Worm (Caenorhabditis elegans) whole organism, young adult: Measurements from ENCODE around the gene gcy-33.
A peak's percentile ranks its signal among the peaks of the same experiment; 100 is the strongest.

Experiments used
- B0019.2 ChIP-seq: fragments of 200-800 bp; sonication (Bioruptor generic); conservative IDR thresholded peaks from 2 replicates; pipeline ENCODE4 v1.3.6; 2022; ENCODE audit warnings: missing genetic modification reagents, missing genetic modification characterization, missing compliant biosample characterization
- C06A6.2 ChIP-seq: fragments of 200-800 bp; sonication (Bioruptor generic); conservative IDR thresholded peaks from 2 replicates; pipeline ENCODE4 v1.3.6; 2022; ENCODE audit warnings: missing genetic modification characterization, missing compliant biosample characterization
- F10E7.11 ChIP-seq: sonication (generic microtip); optimal IDR thresholded peaks from 2 replicates; lab custom pipeline; 2017; ENCODE audit warnings: mild to moderate bottlenecking, missing genetic modification characterization, moderate library complexity, missing compliant biosample characterization
- F22D6.2 ChIP-seq: sonication (generic microtip); optimal IDR thresholded peaks from 2 replicates; lab custom pipeline; 2016; ENCODE audit warnings: mild to moderate bottlenecking, missing genetic modification characterization, missing compliant biosample characterization
- F33H1.4 ChIP-seq: fragments of 200-800 bp; sonication (Bioruptor generic); IDR thresholded peaks from 2 replicates; pipeline ENCODE4 v1.3.6; 2022; ENCODE audit warnings: missing genetic modification reagents, missing genetic modification characterization, missing compliant biosample characterization
- F39B2.1 ChIP-seq: fragments of 200-800 bp; sonication (Bioruptor generic); IDR thresholded peaks from 2 replicates; pipeline ENCODE4 v1.3.6; 2022; ENCODE audit warnings: missing genetic modification reagents, missing genetic modification characterization, missing compliant biosample characterization
- F52B5.7 ChIP-seq: sonication (generic microtip); optimal IDR thresholded peaks from 2 replicates; lab custom pipeline; 2016; ENCODE audit warnings: mild to moderate bottlenecking, missing genetic modification characterization, missing compliant biosample characterization
- F55B11.4 ChIP-seq: sonication (generic microtip); optimal IDR thresholded peaks from 2 replicates; lab custom pipeline; 2016; ENCODE audit warnings: missing compliant biosample characterization, missing genetic modification characterization, borderline replicate concordance; ENCODE audit not compliant: insufficient read depth
- T07F8.4 ChIP-seq: sonication (generic microtip); optimal IDR thresholded peaks from 2 replicates; lab custom pipeline; 2016; ENCODE audit warnings: mild to moderate bottlenecking, missing genetic modification characterization, moderate library complexity, missing compliant biosample characterization
- Y53F4B.3 ChIP-seq: fragments of 200-800 bp; sonication (Bioruptor generic); IDR thresholded peaks from 2 replicates; pipeline ENCODE4 v1.3.6; 2022; ENCODE audit warnings: missing genetic modification reagents, missing genetic modification characterization, missing compliant biosample characterization
- Y53G8AR.9 ChIP-seq: fragments of 200-800 bp; sonication (Bioruptor generic); conservative IDR thresholded peaks from 2 replicates; pipeline ENCODE4 v1.3.6; 2022; ENCODE audit warnings: missing genetic modification reagents, missing genetic modification characterization, missing compliant biosample characterization
- ZK185.1 ChIP-seq: sonication (generic microtip); optimal IDR thresholded peaks from 2 replicates; lab custom pipeline; 2016; ENCODE audit warnings: mild to moderate bottlenecking, missing genetic modification characterization, missing compliant biosample characterization; ENCODE audit not compliant: poor library complexity, severe bottlenecking
- ama-1 ChIP-seq, 3 experiments: fragments of 150-350 bp in 1 of 3; sonication (generic microtip) in 2 of 3; optimal IDR thresholded peaks; 2 replicates each; lab custom pipeline; 2014 to 2018; ENCODE audit warnings: missing biosample characterization in 2 of 3, missing genetic modification characterization in 2 of 3, missing genetic modification reagents in 2 of 3
- aptf-2 ChIP-seq: fragments of 200-800 bp; sonication (Bioruptor generic); conservative IDR thresholded peaks from 2 replicates; pipeline ENCODE4 v1.3.6; 2022; ENCODE audit warnings: missing genetic modification reagents, missing genetic modification characterization, missing compliant biosample characterization
- aptf-3 ChIP-seq: fragments of 200-800 bp; sonication (Bioruptor generic); IDR thresholded peaks from 2 replicates; pipeline ENCODE4 v1.3.6; 2022; ENCODE audit warnings: missing genetic modification characterization, missing compliant biosample characterization
- athp-1 ChIP-seq: sonication (generic microtip); optimal IDR thresholded peaks from 2 replicates; lab custom pipeline; 2017; ENCODE audit warnings: mild to moderate bottlenecking, missing genetic modification characterization, missing compliant biosample characterization
- bed-1 ChIP-seq: fragments of 200-800 bp; sonication (Bioruptor generic); IDR thresholded peaks from 2 replicates; pipeline ENCODE4 v1.3.6; 2022; ENCODE audit warnings: missing genetic modification reagents, missing genetic modification characterization, missing compliant biosample characterization
- bed-2 ChIP-seq: fragments of 200-800 bp; sonication (Bioruptor generic); IDR thresholded peaks from 2 replicates; pipeline ENCODE4 v1.3.6; 2022; ENCODE audit warnings: missing genetic modification reagents, missing genetic modification characterization, missing compliant biosample characterization
- cebp-2 ChIP-seq: fragments of 200-800 bp; sonication (Bioruptor generic); IDR thresholded peaks from 2 replicates; pipeline ENCODE4 v1.3.6; 2022; ENCODE audit warnings: missing genetic modification characterization, missing compliant biosample characterization
- ceh-40 ChIP-seq: fragments of 200-800 bp; sonication (Bioruptor generic); IDR thresholded peaks from 2 replicates; pipeline ENCODE4 v1.3.6; 2022; ENCODE audit warnings: missing genetic modification characterization, missing compliant biosample characterization
- ceh-91 ChIP-seq: fragments of 200-800 bp; sonication (Bioruptor generic); IDR thresholded peaks from 2 replicates; pipeline ENCODE4 v1.3.6; 2022; ENCODE audit warnings: missing genetic modification reagents, missing genetic modification characterization, missing compliant biosample characterization
- chd-7 ChIP-seq: sonication (generic microtip); optimal IDR thresholded peaks from 2 replicates; lab custom pipeline; 2016; ENCODE audit warnings: mild to moderate bottlenecking, missing genetic modification characterization, moderate library complexity, missing compliant biosample characterization
- egl-18 ChIP-seq: fragments of 200-800 bp; sonication (Bioruptor generic); IDR thresholded peaks from 2 replicates; pipeline ENCODE4 v1.3.6; 2022; ENCODE audit warnings: missing genetic modification reagents, missing genetic modification characterization, missing compliant biosample characterization
- gei-17 ChIP-seq: fragments of 200-800 bp; sonication (Bioruptor generic); optimal IDR thresholded peaks from 2 replicates; lab custom pipeline; 2018; ENCODE audit warnings: mild to moderate bottlenecking, missing genetic modification characterization, missing compliant biosample characterization
- him-1 ChIP-seq: sonication (generic microtip); optimal IDR thresholded peaks from 2 replicates; lab custom pipeline; 2016; ENCODE audit warnings: missing genotype, missing genetic modification reagents, missing genetic modification characterization, missing compliant biosample characterization
- hlh-12 ChIP-seq: sonication (generic microtip); optimal IDR thresholded peaks from 2 replicates; lab custom pipeline; 2016; ENCODE audit warnings: missing genetic modification characterization, missing compliant biosample characterization
- hmg-1.2 ChIP-seq: fragments of 200-800 bp; sonication (Bioruptor generic); IDR thresholded peaks from 2 replicates; pipeline ENCODE4 v1.3.6; 2022; ENCODE audit warnings: missing genetic modification reagents, missing genetic modification characterization, missing compliant biosample characterization
- hmg-20 ChIP-seq: fragments of 200-800 bp; sonication (Bioruptor generic); IDR thresholded peaks from 2 replicates; pipeline ENCODE4 v1.3.6; 2022; ENCODE audit warnings: missing genetic modification reagents, missing genetic modification characterization, missing compliant biosample characterization
- hsf-1 ChIP-seq: fragments of 200-800 bp; sonication (Bioruptor generic); IDR thresholded peaks from 2 replicates; pipeline ENCODE4 v1.3.6; 2022; ENCODE audit warnings: missing genetic modification reagents, missing genetic modification characterization, missing compliant biosample characterization
- let-526 ChIP-seq: fragments of 200-800 bp; sonication (Bioruptor generic); IDR thresholded peaks from 2 replicates; pipeline ENCODE4 v1.3.6; 2022; ENCODE audit warnings: missing genetic modification reagents, missing genetic modification characterization, missing compliant biosample characterization
- lin-35 ChIP-seq, 3 experiments: fragments of 150-350 bp in 2 of 3; sonication (generic microtip) in 1 of 3; optimal IDR thresholded peaks; 2 replicates each; lab custom pipeline; 2014 to 2018; ENCODE audit warnings: missing biosample characterization in 3 of 3, missing genetic modification characterization in 3 of 3, missing genetic modification reagents in 3 of 3
- madf-3 ChIP-seq: fragments of 200-800 bp; sonication (Bioruptor generic); IDR thresholded peaks from 2 replicates; pipeline ENCODE4 v1.3.6; 2022; ENCODE audit warnings: missing genetic modification reagents, missing genetic modification characterization, missing compliant biosample characterization
- mel-28 ChIP-seq: sonication (generic microtip); optimal IDR thresholded peaks from 2 replicates; lab custom pipeline; 2016; ENCODE audit warnings: borderline replicate concordance, mild to moderate bottlenecking, missing genetic modification characterization, missing compliant biosample characterization
- nfya-2 ChIP-seq: fragments of 200-800 bp; sonication (Bioruptor generic); IDR thresholded peaks from 2 replicates; pipeline ENCODE4 v1.3.6; 2022; ENCODE audit warnings: missing genetic modification reagents, missing genetic modification characterization, missing compliant biosample characterization
- nhr-120 ChIP-seq: fragments of 200-800 bp; sonication (Bioruptor generic); IDR thresholded peaks from 2 replicates; pipeline ENCODE4 v1.3.6; 2022; ENCODE audit warnings: missing genetic modification characterization, missing compliant biosample characterization
- nhr-179 ChIP-seq: sonication (generic microtip); optimal IDR thresholded peaks from 2 replicates; lab custom pipeline; 2016; ENCODE audit warnings: mild to moderate bottlenecking, missing genetic modification characterization, missing compliant biosample characterization
- nhr-27 ChIP-seq: fragments of 200-800 bp; sonication (Bioruptor generic); optimal IDR thresholded peaks from 2 replicates; lab custom pipeline; 2018; ENCODE audit warnings: mild to moderate bottlenecking, missing genetic modification characterization, moderate library complexity, missing compliant biosample characterization
- rcor-1 ChIP-seq: fragments of 200-800 bp; sonication (Bioruptor generic); IDR thresholded peaks from 2 replicates; pipeline ENCODE4 v1.3.6; 2022; ENCODE audit warnings: missing genetic modification reagents, missing genetic modification characterization, missing compliant biosample characterization
- repo-1 ChIP-seq: sonication (generic microtip); optimal IDR thresholded peaks from 2 replicates; lab custom pipeline; 2017; ENCODE audit warnings: mild to moderate bottlenecking, missing genetic modification characterization, missing compliant biosample characterization
- sdz-38 ChIP-seq: sonication (generic microtip); optimal IDR thresholded peaks from 2 replicates; lab custom pipeline; 2016; ENCODE audit warnings: missing genotype, missing genetic modification characterization, missing compliant biosample characterization
- sea-2 ChIP-seq: fragments of 200-800 bp; sonication (Bioruptor generic); IDR thresholded peaks from 2 replicates; pipeline ENCODE4 v1.3.6; 2022; ENCODE audit warnings: missing genetic modification characterization, missing compliant biosample characterization
- snpc-1.1 ChIP-seq: sonication (generic microtip); optimal IDR thresholded peaks from 2 replicates; lab custom pipeline; 2017; ENCODE audit warnings: missing genetic modification characterization, mild to moderate bottlenecking, missing compliant biosample characterization, antibody characterized with exemption, moderate library complexity, missing genotype, missing genetic modification reagents; ENCODE audit not compliant: insufficient read depth
- unc-130 ChIP-seq: sonication (generic microtip); optimal IDR thresholded peaks from 2 replicates; lab custom pipeline; 2016; ENCODE audit warnings: missing genetic modification reagents, missing genetic modification characterization, missing compliant biosample characterization
- zim-3 ChIP-seq: sonication (generic microtip); optimal IDR thresholded peaks from 2 replicates; lab custom pipeline; 2017; ENCODE audit warnings: mild to moderate bottlenecking, missing genetic modification characterization, moderate library complexity, missing compliant biosample characterization
- ztf-18 ChIP-seq: sonication (generic microtip); optimal IDR thresholded peaks from 2 replicates; lab custom pipeline; 2016; ENCODE audit warnings: missing genotype, mild to moderate bottlenecking, missing genetic modification characterization, missing compliant biosample characterization
- ztf-28 ChIP-seq: fragments of 200-800 bp; sonication (Bioruptor generic); IDR thresholded peaks from 2 replicates; pipeline ENCODE4 v1.3.6; 2022; ENCODE audit warnings: missing genetic modification reagents, missing genetic modification characterization, missing compliant biosample characterization

gcy-33 gene

ce11 chrV:12001747-12002456 lies at the start of gene gcy-33:
Gene gcy-33 (minus strand): TSS chrV:12001797.
- TF ChIP-seq ZK185.1 (tag; lab: Kevin White, UChicago) (peak; percentile 85), F10E7.11 (tag; lab: Kevin White, UChicago) (peak; percentile 48), F39B2.1 (GFP tag; lab: Robert Waterston, UW) (0 out of 2 replicates have a peak, but pooled peaks have one; percentile 7), F55B11.4 (tag; lab: Kevin White, UChicago) (no peak), hsf-1 (GFP tag; lab: Robert Waterston, UW) (peak; percentile 68), aptf-3 (GFP tag; lab: Robert Waterston, UW) (0 out of 2 replicates have a peak, but pooled peaks have one; percentile 62), him-1 (peak; percentile 93), hlh-12 (tag; lab: Kevin White, UChicago) (peak; percentile 64), madf-3 (GFP tag; lab: Robert Waterston, UW) (peak; percentile 91), sea-2 (GFP tag; lab: Robert Waterston, UW) (no peak), chd-7 (tag; lab: Kevin White, UChicago) (peak; percentile 93), rcor-1 (GFP tag; lab: Robert Waterston, UW) (peak; percentile 87), ztf-18 (tag; lab: Kevin White, UChicago) (peak; percentile 75), athp-1 (tag; lab: Kevin White, UChicago) (peak; percentile 59), mel-28 (tag; lab: Kevin White, UChicago) (no peak), zim-3 (tag; lab: Kevin White, UChicago) (peak; percentile 92), bed-1 (GFP tag; lab: Robert Waterston, UW) (no peak), F22D6.2 (tag; lab: Kevin White, UChicago) (peak; percentile 23), B0019.2 (GFP tag; lab: Robert Waterston, UW) (no peak), aptf-2 (GFP tag; lab: Robert Waterston, UW) (no peak), F33H1.4 (peak; percentile 29; the same call in 1 of the 2 replicates), egl-18 (GFP tag; lab: Robert Waterston, UW) (no peak), cebp-2 (peak; percentile 85; the same call in 1 of the 2 replicates), hmg-20 (GFP tag; lab: Robert Waterston, UW) (peak; percentile 46; the same call in 1 of the 2 replicates), T07F8.4 (tag; lab: Kevin White, UChicago) (peak; percentile 76), Y53F4B.3 (0 out of 2 replicates have a peak, but pooled peaks have one; percentile 32), ztf-28 (GFP tag; lab: Robert Waterston, UW) (peak; percentile 74; the same call in 1 of the 2 replicates), bed-2 (0 out of 2 replicates have a peak, but pooled peaks have one; percentile 73), ama-1 (optimal IDR thresholded peaks at IDR 0.05; lab: Kevin White, UChicago) (no peak), ama-1 (GFP tag; optimal IDR thresholded peaks at IDR 0.05; lab: Kevin White, UChicago) (peak; percentile 13 to 80), nhr-179 (peak; percentile 61), ceh-40 (GFP tag; lab: Robert Waterston, UW) (peak; percentile 12; the same call in 1 of the 2 replicates), let-526 (GFP tag; lab: Robert Waterston, UW) (peak; percentile 77), unc-130 (peak; percentile 72), nhr-27 (tag; lab: Kevin White, UChicago) (peak; percentile 81), snpc-1.1 (tag; lab: Kevin White, UChicago) (no peak), Y53G8AR.9 (peak; percentile 66; the same call in 1 of the 2 replicates), C06A6.2 (GFP tag; lab: Robert Waterston, UW) (peak; percentile 72; the same call in 1 of the 2 replicates), hmg-1.2 (peak; percentile 83), nhr-120 (GFP tag; lab: Robert Waterston, UW) (0 out of 2 replicates have a peak, but pooled peaks have one; percentile 67), sdz-38 (no peak), lin-35 (GFP tag; optimal IDR thresholded peaks at IDR 0.05; lab: Kevin White, UChicago) (peak in 1 of 3 experiments; percentile 85), repo-1 (peak; percentile 93), gei-17 (peak; percentile 77), nfya-2 (GFP tag; lab: Robert Waterston, UW) (no peak), ceh-91 (GFP tag; lab: Robert Waterston, UW) (no peak), F52B5.7 (tag; lab: Kevin White, UChicago) (peak; percentile 85)
